Worm (Caenorhabditis elegans): ENCODE data around the gene mrps-12.

Gene mrps-12

ce11 chrV:20828820-20829219 is 9.1 kb upstream of the mrps-12 start, which contains the start of gene sbt-1:
Gene sbt-1 (minus strand): TSS chrV:20828881.
- TF ChIP-seq blmp-1 (tag; optimal IDR thresholded peaks at IDR 0.05) (no peak), lin-32 (GFP tag; optimal IDR thresholded peaks at IDR 0.05) (no peak), elt-1 (tag; optimal IDR thresholded peaks at IDR 0.05; ENCODE audit: borderline replicate concordance, insufficient read depth) (no peak), nhr-2 (tag; optimal IDR thresholded peaks at IDR 0.05) (no peak), ces-1 (GFP tag; optimal IDR thresholded peaks at IDR 0.05) (peak; percentile 70), ceh-43 (GFP tag; optimal IDR thresholded peaks at IDR 0.05) (no peak), mab-5 (tag; optimal IDR thresholded peaks at IDR 0.05) (no peak), mep-1 (tag; optimal IDR thresholded peaks at IDR 0.05) (peak; percentile 5), sem-2 (GFP tag; optimal IDR thresholded peaks at IDR 0.05) (no peak)

- TF ChIP-seq mab-5 (tag; optimal IDR thresholded peaks at IDR 0.05), result no peak
- no peak for TF ChIP-seq sem-2 (GFP tag; optimal IDR thresholded peaks at IDR 0.05)
- no peak for TF ChIP-seq ceh-43 (GFP tag; optimal IDR thresholded peaks at IDR 0.05)
- TF ChIP-seq snpc-4 (tag; optimal IDR thresholded peaks at IDR 0.05), result no peak
- no peak for TF ChIP-seq lin-13 (tag; optimal IDR thresholded peaks at IDR 0.05)
- TF ChIP-seq ztf-11 (tag; optimal IDR thresholded peaks at IDR 0.05), result no peak
- no peak for TF ChIP-seq elt-1 (tag; optimal IDR thresholded peaks at IDR 0.05; ENCODE audit: borderline replicate concordance, insufficient read depth)
- TF ChIP-seq nhr-28 (tag; optimal IDR thresholded peaks at IDR 0.05), result no peak
Observed at ce11 chrV:20829511-20829910, 8.4 kb upstream of the mrps-12 start, which contains the start of gene num-1. Gene num-1 (plus strand): TSS chrV:20829811.

- no peak for TF ChIP-seq pha-4 (tag; optimal IDR thresholded peaks at IDR 0.05)
- no peak for TF ChIP-seq elt-3 (tag; optimal IDR thresholded peaks at IDR 0.05)
- TF ChIP-seq lin-13 (tag; optimal IDR thresholded peaks at IDR 0.05), result no peak
- TF ChIP-seq nhr-2 (tag; optimal IDR thresholded peaks at IDR 0.05), result no peak
- TF ChIP-seq nhr-28 (tag; optimal IDR thresholded peaks at IDR 0.05), result no peak
- TF ChIP-seq bed-3 (GFP tag; optimal IDR thresholded peaks at IDR 0.05), result no peak
- no peak for TF ChIP-seq nhr-76 (tag; optimal IDR thresholded peaks at IDR 0.05)
- TF ChIP-seq ceh-83 (GFP tag; optimal IDR thresholded peaks at IDR 0.05), result no peak
- no peak for TF ChIP-seq hlh-1 (tag; optimal IDR thresholded peaks at IDR 0.05)
- TF ChIP-seq nhr-237 (tag; optimal IDR thresholded peaks at IDR 0.05), result no peak
- no peak for TF ChIP-seq unc-62 (GFP tag; optimal IDR thresholded peaks at IDR 0.05)
- no peak for TF ChIP-seq unc-120 (tag; optimal IDR thresholded peaks at IDR 0.05; ENCODE audit: poor library complexity, severe bottlenecking)
- TF ChIP-seq cnd-1 (tag; optimal IDR thresholded peaks at IDR 0.05), result no peak
- TF ChIP-seq lsy-2 (tag; optimal IDR thresholded peaks at IDR 0.05), result no peak
- no peak for TF ChIP-seq zip-8 (tag; optimal IDR thresholded peaks at IDR 0.05)
Observed at ce11 chrV:20830409-20830808, 7.5 kb upstream of the mrps-12 start.

ce11 chrV:20831867-20832266 is 6.0 kb upstream of the mrps-12 start:
- TF ChIP-seq pha-4 (tag; optimal IDR thresholded peaks at IDR 0.05) (peak; percentile 45), flh-1 (GFP tag; optimal IDR thresholded peaks at IDR 0.05) (no peak), elt-1 (tag; optimal IDR thresholded peaks at IDR 0.05; ENCODE audit: borderline replicate concordance, insufficient read depth) (no peak), drap-1 (GFP tag; optimal IDR thresholded peaks at IDR 0.05) (no peak), ceh-83 (GFP tag; optimal IDR thresholded peaks at IDR 0.05) (no peak)

ce11 chrV:20832554-20832963 is 5.3 kb upstream of the mrps-12 start:
- TF ChIP-seq sptf-1 (tag; optimal IDR thresholded peaks at IDR 0.05) (peak; percentile 63), mep-1 (tag; optimal IDR thresholded peaks at IDR 0.05) (peak; percentile 52), nhr-2 (tag; optimal IDR thresholded peaks at IDR 0.05) (no peak), blmp-1 (tag; optimal IDR thresholded peaks at IDR 0.05) (no peak), hlh-1 (tag; optimal IDR thresholded peaks at IDR 0.05) (no peak), lin-13 (tag; optimal IDR thresholded peaks at IDR 0.05) (peak; percentile 7), zip-8 (tag; optimal IDR thresholded peaks at IDR 0.05) (no peak), snpc-4 (tag; optimal IDR thresholded peaks at IDR 0.05) (no peak), bed-3 (GFP tag; optimal IDR thresholded peaks at IDR 0.05) (peak; percentile 15), drap-1 (GFP tag; optimal IDR thresholded peaks at IDR 0.05) (no peak), ceh-43 (GFP tag; optimal IDR thresholded peaks at IDR 0.05) (no peak), nhr-76 (tag; optimal IDR thresholded peaks at IDR 0.05) (no peak), ces-1 (GFP tag; optimal IDR thresholded peaks at IDR 0.05) (peak; percentile 90)

- no peak for TF ChIP-seq nhr-28 (tag; optimal IDR thresholded peaks at IDR 0.05)
Observed at ce11 chrV:20838565-20838964, 685 bp downstream of the mrps-12 start, which contains the start of gene exos-7. Gene exos-7 (plus strand): TSS chrV:20838865.
